Fruit fly (Drosophila melanogaster) whole organism, wandering third instar larva: ENCODE data around the gene CG16825.

Experiments used
- Abd-B ChIP-seq: fragments of >200 bp; optimal IDR thresholded peaks from 2 replicates; lab custom pipeline; 2017; ENCODE audit warnings: missing biosample characterization, missing genetic modification characterization
- Hr78 ChIP-seq: fragments of >200 bp; optimal IDR thresholded peaks from 2 replicates; lab custom pipeline; 2017; ENCODE audit warnings: missing biosample characterization, missing genetic modification characterization
- Mio ChIP-seq: sonication (Bioruptor generic); optimal IDR thresholded peaks from 2 replicates; lab custom pipeline; 2016; ENCODE audit warnings: missing biosample characterization, missing genetic modification characterization
- Myc ChIP-seq: fragments of >200 bp; optimal IDR thresholded peaks from 2 replicates; lab custom pipeline; 2017
- br ChIP-seq: fragments of 200-800 bp; sonication (Bioruptor generic); optimal IDR thresholded peaks from 2 replicates; lab custom pipeline; 2016; ENCODE audit warnings: missing biosample characterization, missing genetic modification characterization
- h ChIP-seq: fragments of 200-800 bp; sonication (Bioruptor generic); optimal IDR thresholded peaks from 3 replicates; lab custom pipeline; 2016; ENCODE audit warnings: missing biosample characterization, mild to moderate bottlenecking, missing genetic modification characterization
- lola ChIP-seq: fragments of >200 bp; optimal IDR thresholded peaks from 2 replicates; lab custom pipeline; 2017; ENCODE audit warnings: missing biosample characterization, missing genetic modification characterization
- pan ChIP-seq: fragments of >200 bp; optimal IDR thresholded peaks from 2 replicates; lab custom pipeline; 2017
- rgr ChIP-seq: fragments of 200-800 bp; sonication (Bioruptor generic); optimal IDR thresholded peaks from 3 replicates; lab custom pipeline; 2016; ENCODE audit warnings: missing biosample characterization, mild to moderate bottlenecking, missing genetic modification characterization
- sv ChIP-seq: fragments of 200-800 bp; sonication (Bioruptor generic); optimal IDR thresholded peaks from 3 replicates; lab custom pipeline; 2016; ENCODE audit warnings: missing biosample characterization, missing genetic modification characterization
- woc ChIP-seq: sonication (Bioruptor generic); optimal IDR thresholded peaks from 2 replicates; lab custom pipeline; 2016; ENCODE audit warnings: missing biosample characterization, mild to moderate bottlenecking, missing genetic modification characterization

dm6 chr2L:13291066-13291434 is 13.5 kb upstream of the CG16825 start:
- TF ChIP-seq Abd-B (GFP tag; lab: Kevin White, UChicago), result no peak
- TF ChIP-seq pan (lab: Kevin White, UChicago), result no peak
- TF ChIP-seq rgr (GFP tag; lab: Kevin White, UChicago), result no peak
- TF ChIP-seq Myc (lab: Kevin White, UChicago), result no peak
- TF ChIP-seq h (GFP tag; lab: Kevin White, UChicago), result no peak
- no peak for TF ChIP-seq Hr78 (GFP tag; lab: Kevin White, UChicago)
- no peak for TF ChIP-seq sv (GFP tag; lab: Kevin White, UChicago)
- no peak for TF ChIP-seq br (GFP tag; lab: Kevin White, UChicago)
- no peak for TF ChIP-seq woc (GFP tag; lab: Kevin White, UChicago)
- TF ChIP-seq Mio (GFP tag; lab: Kevin White, UChicago), result no peak
- no peak for TF ChIP-seq lola (GFP tag; lab: Kevin White, UChicago)
